Worm (Caenorhabditis elegans) whole organism, L3 larva: ENCODE results near the gene F20D12.7.

Experiments
- elt-2 ChIP-seq: sonication (generic microtip); optimal IDR thresholded peaks from 2 replicates; lab custom pipeline; 2016; ENCODE audit warnings: missing genetic modification reagents, mild to moderate bottlenecking, missing genetic modification characterization, missing compliant biosample characterization
- hmg-11 ChIP-seq: sonication (generic microtip); optimal IDR thresholded peaks from 2 replicates; lab custom pipeline; 2016; ENCODE audit warnings: missing genetic modification characterization, missing compliant biosample characterization
- nfya-1 ChIP-seq: sonication (generic microtip); optimal IDR thresholded peaks from 2 replicates; lab custom pipeline; 2017; ENCODE audit warnings: missing genetic modification characterization, mild to moderate bottlenecking, missing compliant biosample characterization, antibody characterized with exemption, moderate library complexity; ENCODE audit not compliant: insufficient read depth
- pqm-1 ChIP-seq: fragments of 150-350 bp; optimal IDR thresholded peaks from 2 replicates; lab custom pipeline; 2017; ENCODE audit warnings: missing biosample characterization, missing genetic modification characterization, inconsistent platforms
- snpc-4 ChIP-seq: fragments of 150-350 bp; optimal IDR thresholded peaks from 2 replicates; lab custom pipeline; 2014; ENCODE audit warnings: missing biosample characterization, missing genetic modification characterization
- unc-39 ChIP-seq: sonication (generic microtip); optimal IDR thresholded peaks from 4 replicates; lab custom pipeline; 2017; ENCODE audit warnings: missing biosample characterization, missing genetic modification characterization
- unc-62 ChIP-seq: fragments of 150-350 bp; sonication (generic microtip); optimal IDR thresholded peaks from 4 replicates; lab custom pipeline; 2014; ENCODE audit warnings: missing biosample characterization, missing genetic modification reagents, missing genetic modification characterization

DNA sequence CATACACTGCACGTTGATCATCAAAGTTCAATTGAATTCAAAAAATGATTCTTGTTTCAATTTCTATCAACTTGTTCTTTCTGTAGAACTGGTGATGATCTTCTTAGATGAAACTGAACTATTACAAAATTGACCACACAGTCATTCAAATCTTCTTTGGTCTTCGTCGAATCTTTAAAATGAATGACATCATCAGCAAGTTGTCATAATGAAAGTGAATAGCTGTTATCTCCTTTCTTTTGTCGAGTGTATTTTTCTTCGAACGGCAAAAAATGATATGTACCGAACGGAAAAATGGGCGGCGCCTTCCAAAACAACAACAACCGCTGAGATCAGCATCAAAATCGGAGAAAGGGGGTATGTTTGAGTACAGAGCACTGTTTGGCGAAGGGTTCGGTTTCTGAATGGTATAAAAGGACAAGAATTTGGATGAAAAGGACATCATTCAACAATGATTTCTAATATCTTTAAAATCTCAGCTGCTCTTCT, 38.8 kb upstream of the F20D12.7 start, which contains the start of gene ora-1:
- TF ChIP-seq elt-2: no peak
- no peak for TF ChIP-seq pqm-1 (tag; lab: Kevin White, UChicago)
- no peak for TF ChIP-seq unc-39 (tag; lab: Kevin White, UChicago)
- no peak for TF ChIP-seq unc-62 (GFP tag; lab: Kevin White, UChicago)
- no peak for TF ChIP-seq nfya-1 (tag; lab: Kevin White, UChicago)
- TF ChIP-seq hmg-11 (tag; lab: Kevin White, UChicago): no peak
- no peak for TF ChIP-seq snpc-4 (tag; lab: Kevin White, UChicago)
